Worm (Caenorhabditis elegans): Measurements from ENCODE around the gene W07A12.8.

- no peak for TF ChIP-seq pha-4 (tag; optimal IDR thresholded peaks at IDR 0.05)
- TF ChIP-seq tbp1 (GFP tag; optimal IDR thresholded peaks at IDR 0.05), result no peak
- TF ChIP-seq hsf-1 (GFP tag; IDR thresholded peaks at IDR 0.05), result no peak
- no peak for TF ChIP-seq snpc-4 (GFP tag; optimal IDR thresholded peaks at IDR 0.05)
- peak in 1 of 4 experiments; percentile 1 for TF ChIP-seq snpc-4 (tag; optimal IDR thresholded peaks at IDR 0.05)
These were observed 30.7 kb upstream of the W07A12.8 start for ce11 chrII:9196325-9196724.
